Worm (Caenorhabditis elegans) whole organism, L3 larva: ENCODE results near the gene C16D9.4.
A peak's percentile ranks its signal among the peaks of the same experiment; 100 is the strongest.

Source experiments
- R02D3.7 ChIP-seq: fragments of 150-350 bp; optimal IDR thresholded peaks from 2 replicates; lab custom pipeline; 2014; ENCODE audit warnings: missing biosample characterization, missing genetic modification characterization
- aly-2 ChIP-seq: fragments of 150-350 bp; optimal IDR thresholded peaks from 2 replicates; lab custom pipeline; 2014; ENCODE audit warnings: missing biosample characterization, missing genetic modification characterization
- ceh-28 ChIP-seq: fragments of 150-350 bp; optimal IDR thresholded peaks from 2 replicates; lab custom pipeline; 2014; ENCODE audit warnings: missing biosample characterization, missing genetic modification reagents, missing genetic modification characterization
- egl-27 ChIP-seq: sonication (generic microtip); optimal IDR thresholded peaks from 4 replicates; lab custom pipeline; 2017; ENCODE audit warnings: missing biosample characterization, missing genetic modification reagents, missing genetic modification characterization
- egl-5 ChIP-seq: fragments of 150-350 bp; optimal IDR thresholded peaks from 2 replicates; lab custom pipeline; 2017; ENCODE audit warnings: missing biosample characterization, missing genetic modification reagents, missing genetic modification characterization, inconsistent platforms
- elt-3 ChIP-seq, 3 experiments: fragments of 150-350 bp in 1 of 3; sonication (generic microtip) in 2 of 3; optimal IDR thresholded peaks; 2 replicates in 2 of 3; 4 replicates in 1 of 3; lab custom pipeline; 2014 to 2017; ENCODE audit warnings: missing biosample characterization in 3 of 3, missing genetic modification characterization in 3 of 3
- fkh-10 ChIP-seq: sonication (generic microtip); optimal IDR thresholded peaks from 2 replicates; lab custom pipeline; 2017; ENCODE audit warnings: missing biosample characterization, missing genetic modification reagents, missing genetic modification characterization
- jun-1 ChIP-seq: fragments of 150-350 bp; optimal IDR thresholded peaks from 2 replicates; lab custom pipeline; 2014; ENCODE audit warnings: missing biosample characterization, missing genetic modification reagents, missing genetic modification characterization
- nhr-11 ChIP-seq: fragments of 150-350 bp; optimal IDR thresholded peaks from 2 replicates; lab custom pipeline; 2014; ENCODE audit warnings: missing biosample characterization, missing genetic modification characterization
- nhr-237 ChIP-seq: fragments of 150-350 bp; optimal IDR thresholded peaks from 2 replicates; lab custom pipeline; 2014; ENCODE audit warnings: missing biosample characterization, missing genetic modification characterization
- ztf-4 ChIP-seq: fragments of 150-350 bp; optimal IDR thresholded peaks from 2 replicates; lab custom pipeline; 2014; ENCODE audit warnings: missing biosample characterization, missing genetic modification characterization

DNA sequence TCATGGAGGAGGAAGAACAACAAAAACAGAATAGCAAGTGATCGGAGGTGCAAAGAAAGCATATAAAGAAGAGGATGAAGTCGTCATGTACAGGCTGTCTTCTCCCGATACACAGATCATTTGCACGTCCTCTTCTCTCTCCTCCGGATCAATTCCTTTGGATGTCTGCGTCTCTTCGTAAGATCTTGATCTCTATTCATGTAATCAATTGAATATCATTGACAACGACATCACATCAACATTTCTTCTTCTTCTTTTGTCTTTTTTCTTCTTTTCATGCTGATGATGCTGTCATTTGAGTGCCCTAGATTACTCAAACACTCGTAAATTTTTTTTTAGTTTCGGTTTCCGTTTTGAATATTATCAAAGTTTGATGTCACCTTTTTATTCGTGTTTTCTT, 4.4 kb downstream of the C16D9.4 start, which contains the start of gene rol-3:
- TF ChIP-seq nhr-11 (tag; lab: Kevin White, UChicago) = no peak
- no peak for TF ChIP-seq aly-2 (tag; lab: Kevin White, UChicago)
- no peak for TF ChIP-seq fkh-10 (GFP tag; lab: Kevin White, UChicago)
- no peak for TF ChIP-seq elt-3 (tag; optimal IDR thresholded peaks at IDR 0.05; lab: Kevin White, UChicago)
- TF ChIP-seq ceh-28 (tag; lab: Kevin White, UChicago) = peak; percentile 73
- no peak for TF ChIP-seq jun-1 (tag; lab: Kevin White, UChicago)
- TF ChIP-seq ztf-4 = no peak
- TF ChIP-seq R02D3.7 = no peak
- no peak for TF ChIP-seq nhr-237 (tag; lab: Kevin White, UChicago)
- no peak for TF ChIP-seq egl-5
- no peak for TF ChIP-seq egl-27 (tag; lab: Kevin White, UChicago)
